Worm (Caenorhabditis elegans) whole organism, L4 larva: ENCODE measurements around the gene sdz-35.

Experiments
- Y75B8A.6 ChIP-seq: fragments of 200-800 bp; sonication (Bioruptor generic); IDR thresholded peaks from 2 replicates; pipeline ENCODE4 v1.3.6; 2022; ENCODE audit warnings: missing genetic modification reagents, missing genetic modification characterization, missing compliant biosample characterization
- ZK337.2 ChIP-seq: fragments of 200-800 bp; sonication (Bioruptor generic); IDR thresholded peaks from 2 replicates; pipeline ENCODE4 v1.3.6; 2022; ENCODE audit warnings: missing genetic modification reagents, missing genetic modification characterization, missing compliant biosample characterization
- aly-2 ChIP-seq: sonication (generic microtip); optimal IDR thresholded peaks from 2 replicates; lab custom pipeline; 2018; ENCODE audit warnings: missing biosample characterization, missing genetic modification characterization
- ceh-20 ChIP-seq: fragments of 200-800 bp; sonication (Bioruptor generic); IDR thresholded peaks from 2 replicates; pipeline ENCODE4 v1.3.6; 2022; ENCODE audit warnings: missing genetic modification reagents, missing genetic modification characterization, missing compliant biosample characterization
- dve-1 ChIP-seq: sonication (generic microtip); optimal IDR thresholded peaks from 2 replicates; lab custom pipeline; 2017; ENCODE audit warnings: antibody characterized with exemption, mild to moderate bottlenecking, missing genetic modification characterization, missing compliant biosample characterization; ENCODE audit not compliant: insufficient read depth
- hlh-30 ChIP-seq: sonication (generic microtip); optimal IDR thresholded peaks from 2 replicates; lab custom pipeline; 2017; ENCODE audit warnings: antibody characterized with exemption, mild to moderate bottlenecking, missing genetic modification characterization, missing compliant biosample characterization; ENCODE audit not compliant: insufficient read depth
- lim-7 ChIP-seq: fragments of 200-800 bp; sonication (Bioruptor generic); IDR thresholded peaks from 2 replicates; pipeline ENCODE4 v1.3.6; 2022; ENCODE audit warnings: missing genetic modification characterization, missing compliant biosample characterization
- lsy-2 ChIP-seq, 2 experiments: fragments of 150-350 bp in 1 of 2; sonication (generic microtip) in 1 of 2; optimal IDR thresholded peaks; 2 replicates each; lab custom pipeline; 2014 to 2017; ENCODE audit warnings: missing biosample characterization in 2 of 2, missing genetic modification characterization in 2 of 2
- nhr-28 ChIP-seq: fragments of 150-350 bp; optimal IDR thresholded peaks from 2 replicates; lab custom pipeline; 2014; ENCODE audit warnings: missing biosample characterization, missing genetic modification characterization
- nhr-77 ChIP-seq: fragments of 150-350 bp; optimal IDR thresholded peaks from 2 replicates; lab custom pipeline; 2014; ENCODE audit warnings: missing biosample characterization, missing genetic modification characterization
- pqm-1 ChIP-seq: sonication (generic microtip); optimal IDR thresholded peaks from 2 replicates; lab custom pipeline; 2017; ENCODE audit warnings: missing biosample characterization, missing genetic modification characterization
- saeg-2 ChIP-seq: fragments of 200-800 bp; sonication (Bioruptor generic); IDR thresholded peaks from 2 replicates; pipeline ENCODE4 v1.3.6; 2022; ENCODE audit warnings: missing genetic modification reagents, missing genetic modification characterization, missing compliant biosample characterization
- snpc-4 ChIP-seq: fragments of 150-350 bp; optimal IDR thresholded peaks from 2 replicates; lab custom pipeline; 2014; ENCODE audit warnings: missing biosample characterization, missing genetic modification characterization
- unc-39 ChIP-seq: sonication (generic microtip); optimal IDR thresholded peaks from 2 replicates; lab custom pipeline; 2017; ENCODE audit warnings: missing biosample characterization, missing genetic modification characterization

Gene sdz-35

DNA sequence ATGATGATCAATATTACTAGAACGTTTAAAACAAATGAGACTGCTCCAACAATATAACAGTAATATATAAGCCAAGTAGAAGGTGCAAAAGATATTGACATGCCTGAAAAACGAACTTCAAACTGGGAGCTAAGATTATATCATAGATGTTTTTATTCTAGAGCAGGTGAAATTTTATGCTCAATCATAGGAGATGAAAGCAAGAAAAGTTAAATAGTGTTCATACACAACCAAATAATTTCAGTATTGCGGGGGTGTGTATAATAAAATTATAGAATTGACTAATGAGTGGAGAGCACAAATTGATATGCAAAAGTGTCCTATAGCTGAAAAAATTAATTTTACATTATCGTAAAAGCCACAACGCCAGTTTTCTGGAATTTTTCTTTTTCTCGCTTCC, 49.6 kb downstream of the sdz-35 start, which contains the start of gene sri-34:
Gene sri-34, minus strand, starts transcription at position 101 of the 400 bp plus-strand sequence.
- TF ChIP-seq Y75B8A.6 (GFP tag; lab: Robert Waterston, UW): no peak
- TF ChIP-seq nhr-77 (tag; lab: Kevin White, UChicago): no peak
- TF ChIP-seq ceh-20 (GFP tag; lab: Robert Waterston, UW): no peak
- TF ChIP-seq snpc-4 (tag; lab: Kevin White, UChicago): no peak
- no peak for TF ChIP-seq ZK337.2
- TF ChIP-seq lsy-2 (tag; optimal IDR thresholded peaks at IDR 0.05; lab: Kevin White, UChicago): no peak
- TF ChIP-seq nhr-28: no peak
- no peak for TF ChIP-seq pqm-1 (tag; lab: Kevin White, UChicago)
- TF ChIP-seq lim-7 (GFP tag; lab: Robert Waterston, UW): no peak
- TF ChIP-seq aly-2 (tag; lab: Kevin White, UChicago): no peak
- TF ChIP-seq saeg-2 (GFP tag; lab: Robert Waterston, UW): no peak
- TF ChIP-seq dve-1: no peak
- TF ChIP-seq unc-39: no peak
- no peak for TF ChIP-seq hlh-30 (tag; lab: Kevin White, UChicago)
